Worm (Caenorhabditis elegans) whole organism, late embryonic: ENCODE measurements around the gene T19H5.7.

Experiments used
- ets-4 ChIP-seq: sonication (generic microtip); optimal IDR thresholded peaks from 2 replicates; lab custom pipeline; 2016; ENCODE audit warnings: missing genetic modification characterization, missing compliant biosample characterization
- lim-6 ChIP-seq: sonication (generic microtip); optimal IDR thresholded peaks from 2 replicates; lab custom pipeline; 2016; ENCODE audit warnings: missing genetic modification characterization, missing compliant biosample characterization
- rnt-1 ChIP-seq: sonication (generic microtip); optimal IDR thresholded peaks from 2 replicates; lab custom pipeline; 2016; ENCODE audit warnings: missing genetic modification characterization, missing compliant biosample characterization
- unc-55 ChIP-seq: sonication (generic microtip); optimal IDR thresholded peaks from 2 replicates; lab custom pipeline; 2017; ENCODE audit warnings: missing biosample characterization, missing genetic modification reagents, missing genetic modification characterization

- no peak for TF ChIP-seq rnt-1 (tag; lab: Kevin White, UChicago)
- no peak for TF ChIP-seq lim-6
- TF ChIP-seq unc-55 (GFP tag; lab: Kevin White, UChicago), result no peak
- TF ChIP-seq ets-4 (tag; lab: Kevin White, UChicago), result no peak
Measured at ce11 chrII:9507181-9507580, 27.3 kb upstream of the T19H5.7 start, which contains the start of gene gcy-3.
